Fruit fly (Drosophila melanogaster) whole organism, embryonic: Measurements from ENCODE around the gene CG10674.

Source experiments
- Bteb2 ChIP-seq: fragments of 200-800 bp; sonication (Bioruptor generic); optimal IDR thresholded peaks from 2 replicates; lab custom pipeline; 2016; ENCODE audit warnings: missing biosample characterization, missing genetic modification characterization
- CG10209 ChIP-seq: fragments of 200-800 bp; sonication (Bioruptor generic); optimal IDR thresholded peaks from 3 replicates; lab custom pipeline; 2017; ENCODE audit warnings: missing biosample characterization, mild to moderate bottlenecking, missing genetic modification characterization, missing genetic modification reagents
- CG10274 ChIP-seq: fragments of 200-800 bp; sonication (Bioruptor generic); optimal IDR thresholded peaks from 3 replicates; lab custom pipeline; 2017; ENCODE audit warnings: missing biosample characterization, mild to moderate bottlenecking, missing genetic modification characterization
- CG11247 ChIP-seq: fragments of 200-800 bp; sonication (Bioruptor generic); IDR thresholded peaks from 2 replicates; pipeline ENCODE4 v1.3.6; 2022; ENCODE audit warnings: missing biosample characterization, missing genetic modification characterization
- CG13123 ChIP-seq: fragments of 200-800 bp; sonication (Bioruptor generic); optimal IDR thresholded peaks from 2 replicates; lab custom pipeline; 2016; ENCODE audit warnings: missing biosample characterization, missing genetic modification characterization
- CG14965 ChIP-seq: fragments of 200-800 bp; sonication (Bioruptor generic); optimal IDR thresholded peaks from 2 replicates; lab custom pipeline; 2016; ENCODE audit warnings: missing biosample characterization, missing genetic modification characterization, borderline replicate concordance
- CG1529 ChIP-seq: fragments of 200-800 bp; sonication (Bioruptor generic); optimal IDR thresholded peaks from 3 replicates; lab custom pipeline; 2018; ENCODE audit warnings: missing biosample characterization, missing genetic modification characterization
- CG16863 ChIP-seq: fragments of 200-800 bp; sonication (Bioruptor generic); optimal IDR thresholded peaks from 3 replicates; lab custom pipeline; 2016; ENCODE audit warnings: missing biosample characterization, missing genetic modification characterization
- CG17361 ChIP-seq: fragments of 200-800 bp; sonication (Bioruptor generic); IDR thresholded peaks from 3 replicates; pipeline ENCODE4 v1.3.6; 2022; ENCODE audit warnings: missing biosample characterization, missing genetic modification characterization
- CG18262 ChIP-seq: fragments of 200-800 bp; optimal IDR thresholded peaks from 3 replicates; lab custom pipeline; 2019; ENCODE audit warnings: missing biosample characterization, mild to moderate bottlenecking, missing genetic modification characterization, moderate library complexity
- CG33557 ChIP-seq: fragments of 200-800 bp; sonication (Bioruptor generic); optimal IDR thresholded peaks from 2 replicates; lab custom pipeline; 2019; ENCODE audit warnings: missing biosample characterization, mild to moderate bottlenecking, missing genetic modification characterization, moderate library complexity
- CG4360 ChIP-seq: fragments of 200-800 bp; sonication (Bioruptor generic); IDR thresholded peaks from 2 replicates; pipeline ENCODE4 v1.3.6; 2022; ENCODE audit warnings: missing biosample characterization, missing genetic modification characterization
- CG43689 ChIP-seq: fragments of 200-800 bp; sonication (Bioruptor generic); IDR thresholded peaks from 2 replicates; pipeline ENCODE4 v1.3.6; 2022; ENCODE audit warnings: missing biosample characterization, missing genetic modification characterization
- CG4707 ChIP-seq: fragments of 200-800 bp; sonication (Bioruptor generic); optimal IDR thresholded peaks from 2 replicates; lab custom pipeline; 2018; ENCODE audit warnings: missing biosample characterization, mild to moderate bottlenecking, missing genetic modification characterization, moderate library complexity
- CG5180 ChIP-seq: fragments of 200-800 bp; sonication (Bioruptor generic); optimal IDR thresholded peaks from 3 replicates; lab custom pipeline; 2017; ENCODE audit warnings: missing biosample characterization, missing genetic modification characterization, mild to moderate bottlenecking, moderate library complexity, missing genetic modification reagents
- CG6175 ChIP-seq: fragments of 200-800 bp; sonication (Bioruptor generic); IDR thresholded peaks from 3 replicates; pipeline ENCODE4 v1.3.6; 2022; ENCODE audit warnings: missing biosample characterization, missing genetic modification characterization
- CG8290 ChIP-seq, 3 experiments: fragments of 200-800 bp; sonication (Bioruptor generic); optimal IDR thresholded peaks; 2 replicates each; lab custom pipeline; 2016 to 2019; ENCODE audit warnings: missing biosample characterization in 3 of 3, missing genetic modification characterization in 3 of 3, mild to moderate bottlenecking in 2 of 3, moderate library complexity in 1 of 3
- CG8388 ChIP-seq: fragments of 200-800 bp; sonication (Bioruptor generic); optimal IDR thresholded peaks from 2 replicates; lab custom pipeline; 2019; ENCODE audit warnings: missing biosample characterization, mild to moderate bottlenecking, missing genetic modification characterization, moderate library complexity
- CG8924 ChIP-seq: fragments of 200-800 bp; optimal IDR thresholded peaks from 3 replicates; lab custom pipeline; 2019; ENCODE audit warnings: missing biosample characterization, mild to moderate bottlenecking, missing genetic modification characterization, moderate library complexity
- CG9727 ChIP-seq: fragments of 200-800 bp; sonication (Bioruptor generic); optimal IDR thresholded peaks from 3 replicates; lab custom pipeline; 2017; ENCODE audit warnings: missing biosample characterization, mild to moderate bottlenecking, missing genetic modification characterization
- Dref ChIP-seq: fragments of 200-800 bp; sonication (Bioruptor generic); IDR thresholded peaks from 2 replicates; pipeline ENCODE4 v1.3.6; 2022; ENCODE audit warnings: missing biosample characterization, missing genetic modification characterization
- ERR ChIP-seq: fragments of 200-800 bp; sonication (Bioruptor generic); optimal IDR thresholded peaks from 2 replicates; lab custom pipeline; 2016; ENCODE audit warnings: missing biosample characterization, missing genetic modification characterization
- MBD-R2 ChIP-seq: fragments of 200-800 bp; sonication (Bioruptor generic); IDR thresholded peaks from 2 replicates; pipeline ENCODE4 v1.3.6; 2022; ENCODE audit warnings: missing biosample characterization, missing genetic modification characterization
- MESR4 ChIP-seq: fragments of 200-800 bp; sonication (Bioruptor generic); optimal IDR thresholded peaks from 2 replicates; lab custom pipeline; 2018; ENCODE audit warnings: missing biosample characterization, mild to moderate bottlenecking, missing genetic modification characterization, moderate library complexity
- MTF-1 ChIP-seq: fragments of 200-800 bp; sonication (Bioruptor generic); optimal IDR thresholded peaks from 2 replicates; lab custom pipeline; 2018; ENCODE audit warnings: missing biosample characterization, mild to moderate bottlenecking, missing genetic modification characterization, borderline replicate concordance
- Meics ChIP-seq: fragments of 200-800 bp; sonication (Bioruptor generic); optimal IDR thresholded peaks from 2 replicates; lab custom pipeline; 2017; ENCODE audit warnings: missing biosample characterization, mild to moderate bottlenecking, missing genetic modification characterization
- NK7.1 ChIP-seq: fragments of 200-800 bp; sonication (Bioruptor generic); optimal IDR thresholded peaks from 3 replicates; lab custom pipeline; 2016; ENCODE audit warnings: missing biosample characterization, missing genetic modification characterization
- Oli ChIP-seq: fragments of 200-800 bp; sonication (Bioruptor generic); optimal IDR thresholded peaks from 2 replicates; lab custom pipeline; 2018; ENCODE audit warnings: missing biosample characterization, mild to moderate bottlenecking, missing genetic modification characterization, moderate library complexity
- PHDP ChIP-seq: fragments of 200-800 bp; sonication (Bioruptor generic); optimal IDR thresholded peaks from 3 replicates; lab custom pipeline; 2018; ENCODE audit warnings: missing biosample characterization, mild to moderate bottlenecking, missing genetic modification characterization, moderate library complexity
- Rfx ChIP-seq: fragments of 200-800 bp; sonication (Bioruptor generic); IDR thresholded peaks from 2 replicates; pipeline ENCODE4 v1.3.6; 2022; ENCODE audit warnings: missing biosample characterization, missing genetic modification characterization
- Sox102F ChIP-seq: fragments of 200-800 bp; sonication (Bioruptor generic); optimal IDR thresholded peaks from 2 replicates; lab custom pipeline; 2018; ENCODE audit warnings: missing biosample characterization, mild to moderate bottlenecking, missing genetic modification characterization, moderate library complexity
- cas ChIP-seq: fragments of 200-800 bp; sonication (Bioruptor generic); IDR thresholded peaks from 2 replicates; pipeline ENCODE4 v1.3.6; 2022; ENCODE audit warnings: missing biosample characterization, missing genetic modification characterization
- eyg ChIP-seq: fragments of 200-800 bp; sonication (Bioruptor generic); optimal IDR thresholded peaks from 3 replicates; lab custom pipeline; 2016; ENCODE audit warnings: missing biosample characterization, missing genetic modification characterization
- gce ChIP-seq: fragments of 200-800 bp; sonication (Bioruptor generic); IDR thresholded peaks from 3 replicates; pipeline ENCODE4 v1.3.6; 2022; ENCODE audit warnings: missing biosample characterization, missing genetic modification characterization
- hkb ChIP-seq, 2 experiments: fragments of 200-800 bp in 1 of 2; fragments of >200 bp in 1 of 2; sonication (Bioruptor generic) in 1 of 2; IDR thresholded peaks in 1 of 2; optimal IDR thresholded peaks in 1 of 2; 2 replicates each; pipeline versions ENCODE4 v1.3.6 to Lab custom; 2017 to 2022; ENCODE audit warnings: missing biosample characterization in 1 of 2, missing genetic modification characterization in 1 of 2
- lbe ChIP-seq: fragments of 200-800 bp; sonication (Bioruptor generic); optimal IDR thresholded peaks from 2 replicates; lab custom pipeline; 2016; ENCODE audit warnings: missing biosample characterization, mild to moderate bottlenecking, missing genetic modification characterization
- nerfin-2 ChIP-seq: fragments of 200-800 bp; sonication (Bioruptor generic); IDR thresholded peaks from 2 replicates; pipeline ENCODE4 v1.3.6; 2022; ENCODE audit warnings: missing biosample characterization, missing genetic modification characterization; ENCODE audit not compliant: partially characterized antibody
- pnt ChIP-seq: fragments of 200-800 bp; sonication (Bioruptor generic); optimal IDR thresholded peaks from 3 replicates; lab custom pipeline; 2016; ENCODE audit warnings: missing biosample characterization, missing genetic modification characterization
- pzg ChIP-seq: fragments of 200-800 bp; sonication (Bioruptor generic); optimal IDR thresholded peaks from 3 replicates; lab custom pipeline; 2018; ENCODE audit warnings: missing biosample characterization, mild to moderate bottlenecking, missing genetic modification characterization, moderate library complexity
- rib ChIP-seq: fragments of 200-800 bp; sonication (Bioruptor generic); IDR thresholded peaks from 2 replicates; pipeline ENCODE4 v1.3.6; 2022; ENCODE audit warnings: missing biosample characterization, missing genetic modification characterization
- scrt ChIP-seq: fragments of 200-800 bp; sonication (Bioruptor generic); optimal IDR thresholded peaks from 2 replicates; lab custom pipeline; 2018; ENCODE audit warnings: missing biosample characterization, mild to moderate bottlenecking, missing genetic modification characterization, moderate library complexity
- sd ChIP-seq: fragments of 200-800 bp; sonication (Bioruptor generic); optimal IDR thresholded peaks from 3 replicates; lab custom pipeline; 2018; ENCODE audit warnings: missing biosample characterization, mild to moderate bottlenecking, missing genetic modification characterization, moderate library complexity
- sens-2 ChIP-seq: fragments of 200-800 bp; sonication (Bioruptor generic); IDR thresholded peaks from 2 replicates; pipeline ENCODE4 v1.3.6; 2022; ENCODE audit warnings: missing biosample characterization, missing genetic modification characterization
- sqz ChIP-seq: fragments of 200-800 bp; sonication (Bioruptor generic); optimal IDR thresholded peaks from 3 replicates; lab custom pipeline; 2018; ENCODE audit warnings: missing biosample characterization, mild to moderate bottlenecking, missing genetic modification characterization
- sr ChIP-seq: fragments of 200-800 bp; sonication (Bioruptor generic); IDR thresholded peaks from 3 replicates; pipeline ENCODE4 v1.3.6; 2022; ENCODE audit warnings: missing biosample characterization, missing genetic modification characterization
- tna ChIP-seq: fragments of 200-800 bp; sonication (Bioruptor generic); IDR thresholded peaks from 2 replicates; pipeline ENCODE4 v1.3.6; 2022; ENCODE audit warnings: missing biosample characterization, missing genetic modification characterization; ENCODE audit not compliant: partially characterized antibody
- trem ChIP-seq: fragments of 200-800 bp; optimal IDR thresholded peaks from 3 replicates; lab custom pipeline; 2019; ENCODE audit warnings: missing biosample characterization, mild to moderate bottlenecking, missing genetic modification characterization, moderate library complexity
- unpg ChIP-seq: fragments of 200-800 bp; sonication (Bioruptor generic); optimal IDR thresholded peaks from 3 replicates; lab custom pipeline; 2018; ENCODE audit warnings: missing biosample characterization, mild to moderate bottlenecking, missing genetic modification characterization, moderate library complexity

CG10674 gene

DNA sequence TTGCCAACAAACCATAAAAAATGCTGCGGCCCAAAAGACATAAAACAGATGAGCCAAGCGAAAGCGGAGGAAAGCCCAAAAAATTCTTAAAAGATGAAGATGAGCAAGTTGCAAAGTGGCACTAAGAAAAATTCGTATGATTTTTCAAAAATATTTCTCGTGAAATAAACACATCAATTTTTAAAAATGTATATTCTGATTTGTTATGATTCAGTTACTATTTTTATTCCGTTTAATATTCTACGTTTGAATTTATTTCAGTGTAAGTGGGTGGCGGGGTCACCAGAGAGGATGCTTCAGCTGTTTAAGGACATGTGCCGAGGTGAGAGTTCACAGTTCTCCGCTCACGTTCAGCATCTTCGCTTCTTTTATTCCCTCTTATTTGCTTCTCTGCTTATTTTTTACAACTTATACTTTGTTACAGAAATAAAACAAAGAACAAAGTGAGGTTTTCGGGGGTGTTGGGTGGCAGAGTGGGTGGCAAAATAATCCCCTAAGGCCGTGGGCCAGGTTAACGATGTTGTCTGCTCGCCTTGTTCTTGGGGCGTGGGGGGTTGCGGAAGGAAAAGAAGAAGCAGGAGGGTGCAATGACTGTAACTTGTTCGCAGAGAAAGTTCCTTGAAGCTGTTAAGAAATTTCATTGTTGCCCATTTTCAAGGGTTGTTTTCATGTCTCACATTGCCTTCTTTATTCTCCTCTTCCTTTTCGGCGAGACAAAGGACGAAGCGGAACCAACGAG, 46.3 kb upstream of the CG10674 start (continued):
- TF ChIP-seq MBD-R2 (GFP tag; lab: Robert Waterston, UW) (0 out of 2 replicates have a peak, but pooled peaks have one; percentile 28), pzg (GFP tag; lab: Kevin White, UChicago) (no peak), rib (GFP tag; lab: Robert Waterston, UW) (no peak), CG18262 (tag; lab: Kevin White, UChicago) (peak; percentile 26), tna (GFP tag; lab: Robert Waterston, UW) (no peak), CG33557 (GFP tag; lab: Kevin White, UChicago) (no peak), trem (tag; lab: Kevin White, UChicago) (no peak), Bteb2 (GFP tag; lab: Kevin White, UChicago) (peak; percentile 5), cas (no peak), CG9727 (GFP tag; lab: Kevin White, UChicago) (peak; percentile 54), CG10274 (no peak), MTF-1 (no peak), CG11247 (no peak), Dref (GFP tag; lab: Robert Waterston, UW) (no peak), CG14965 (GFP tag; lab: Kevin White, UChicago) (no peak), CG5180 (GFP tag; lab: Kevin White, UChicago) (no peak), Rfx (peak; percentile 55), CG4707 (no peak), CG8388 (GFP tag; lab: Kevin White, UChicago) (peak; percentile 41), CG8290 (GFP tag; optimal IDR thresholded peaks at IDR 0.05; lab: Kevin White, UChicago) (no peak), CG8290 (tag; optimal IDR thresholded peaks at IDR 0.05; lab: Kevin White, UChicago) (peak in 1 of 2 experiments; percentile 53), hkb (optimal IDR thresholded peaks at IDR 0.05; lab: Kevin White, UChicago) (no peak), hkb (GFP tag; IDR thresholded peaks at IDR 0.05; lab: Robert Waterston, UW) (peak; percentile 66; the same call in 1 of the 2 replicates), CG13123 (GFP tag; lab: Kevin White, UChicago) (no peak), sr (GFP tag; lab: Robert Waterston, UW) (no peak), NK7.1 (GFP tag; lab: Kevin White, UChicago) (peak; percentile 15), CG10209 (GFP tag; lab: Kevin White, UChicago) (no peak), CG1529 (GFP tag; lab: Kevin White, UChicago) (no peak), CG16863 (no peak), eyg (GFP tag; lab: Kevin White, UChicago) (peak; percentile 23), scrt (GFP tag; lab: Kevin White, UChicago) (peak; percentile 35), pnt (GFP tag; lab: Kevin White, UChicago) (no peak), PHDP (peak; percentile 59), gce (GFP tag; lab: Robert Waterston, UW) (peak; percentile 33; the same call in 1 of the 3 replicates), CG4360 (GFP tag; lab: Robert Waterston, UW) (no peak), Sox102F (GFP tag; lab: Kevin White, UChicago) (peak; percentile 52), nerfin-2 (no peak), sqz (peak; percentile 8), CG43689 (GFP tag; lab: Robert Waterston, UW) (no peak), sens-2 (no peak), sd (tag; lab: Kevin White, UChicago) (no peak), CG8924 (peak; percentile 34), lbe (GFP tag; lab: Kevin White, UChicago) (no peak), Meics (peak; percentile 63), CG17361 (GFP tag; lab: Robert Waterston, UW) (peak; percentile 40; the same call in 1 of the 3 replicates), Oli (tag; lab: Kevin White, UChicago) (peak; percentile 43), CG6175 (no peak), ERR (GFP tag; lab: Kevin White, UChicago) (no peak), MESR4 (GFP tag; lab: Kevin White, UChicago) (no peak), unpg (GFP tag; lab: Kevin White, UChicago) (peak; percentile 38)
